Fruit fly (Drosophila melanogaster): ENCODE data around the gene CG12025.

CG12025 gene

dm6 chr3L:1887929-1888529, 22.8 kb downstream of the CG12025 start:
- no peak for TF ChIP-seq Mio (GFP tag; optimal IDR thresholded peaks at IDR 0.05)
- TF ChIP-seq woc (GFP tag; optimal IDR thresholded peaks at IDR 0.05) = no peak
- TF ChIP-seq psq (GFP tag; optimal IDR thresholded peaks at IDR 0.05) = no peak
- TF ChIP-seq sage (GFP tag; optimal IDR thresholded peaks at IDR 0.05) = no peak
- no peak for TF ChIP-seq OdsH (GFP tag; optimal IDR thresholded peaks at IDR 0.05)
- no peak for TF ChIP-seq pan (optimal IDR thresholded peaks at IDR 0.05)
- TF ChIP-seq dl (GFP tag; optimal IDR thresholded peaks at IDR 0.05; ENCODE audit: insufficient read depth in 1 of 2, partially characterized antibody in 2 of 2) = no peak
- no peak for TF ChIP-seq Hr83 (GFP tag; optimal IDR thresholded peaks at IDR 0.05; ENCODE audit: poor library complexity, severe bottlenecking)
- no peak for TF ChIP-seq Hnf4 (GFP tag; optimal IDR thresholded peaks at IDR 0.05)
- TF ChIP-seq CG32264 (GFP tag; optimal IDR thresholded peaks at IDR 0.05) = no peak
- no peak for TF ChIP-seq jim (GFP tag; optimal IDR thresholded peaks at IDR 0.05)
- TF ChIP-seq Abd-B (GFP tag; optimal IDR thresholded peaks at IDR 0.05) = no peak
- TF ChIP-seq tai (GFP tag; optimal IDR thresholded peaks at IDR 0.05) = no peak
- no peak for TF ChIP-seq Sp1 (GFP tag; optimal IDR thresholded peaks at IDR 0.05)
- TF ChIP-seq fru (GFP tag; optimal IDR thresholded peaks at IDR 0.05) = no peak
- no peak for TF ChIP-seq HLH106 (tag; optimal IDR thresholded peaks at IDR 0.05)
- no peak for TF ChIP-seq brk (GFP tag; optimal IDR thresholded peaks at IDR 0.05)
- TF ChIP-seq CG9705 (GFP tag; optimal IDR thresholded peaks at IDR 0.05) = no peak

- TF ChIP-seq CrebA (GFP tag; optimal IDR thresholded peaks at IDR 0.05; ENCODE audit: borderline replicate concordance) (no peak), dl (GFP tag; optimal IDR thresholded peaks at IDR 0.05; ENCODE audit: insufficient read depth in 1 of 2, partially characterized antibody in 2 of 2) (no peak), brk (GFP tag; optimal IDR thresholded peaks at IDR 0.05) (no peak), Vsx2 (GFP tag; optimal IDR thresholded peaks at IDR 0.05; ENCODE audit: partially characterized antibody) (peak; percentile 2), Myc (optimal IDR thresholded peaks at IDR 0.05) (peak; percentile 60), OdsH (GFP tag; optimal IDR thresholded peaks at IDR 0.05) (no peak), sv (GFP tag; optimal IDR thresholded peaks at IDR 0.05) (no peak), Dif (GFP tag; optimal IDR thresholded peaks at IDR 0.05; ENCODE audit: partially characterized antibody) (peak; percentile 60)
Observed at dm6 chr3L:1890941-1891340, 25.7 kb downstream of the CG12025 start.

dm6 chr3L:1891914-1892313, 26.7 kb downstream of the CG12025 start:
- TF ChIP-seq Sp1 (GFP tag; optimal IDR thresholded peaks at IDR 0.05) (no peak), CG32264 (GFP tag; optimal IDR thresholded peaks at IDR 0.05) (no peak), Myc (optimal IDR thresholded peaks at IDR 0.05) (peak; percentile 29), Rel (GFP tag; optimal IDR thresholded peaks at IDR 0.05) (no peak), Rel (tag; optimal IDR thresholded peaks at IDR 0.05) (no peak)

dm6 chr3L:1897709-1898108, 32.5 kb downstream of the CG12025 start:
- TF ChIP-seq br (GFP tag; optimal IDR thresholded peaks at IDR 0.05) (no peak), N (GFP tag; optimal IDR thresholded peaks at IDR 0.05) (no peak), dmrt93B (GFP tag; optimal IDR thresholded peaks at IDR 0.05) (no peak), Hr83 (GFP tag; optimal IDR thresholded peaks at IDR 0.05; ENCODE audit: poor library complexity, severe bottlenecking) (no peak), ey (GFP tag; optimal IDR thresholded peaks at IDR 0.05) (no peak), Dif (GFP tag; optimal IDR thresholded peaks at IDR 0.05; ENCODE audit: partially characterized antibody) (no peak), fru (GFP tag; optimal IDR thresholded peaks at IDR 0.05) (no peak), Myc (optimal IDR thresholded peaks at IDR 0.05) (no peak), Abd-B (GFP tag; optimal IDR thresholded peaks at IDR 0.05) (no peak), OdsH (GFP tag; optimal IDR thresholded peaks at IDR 0.05) (no peak)

dm6 chr3L:1899616-1900015, 34.4 kb downstream of the CG12025 start:
- TF ChIP-seq woc (GFP tag; optimal IDR thresholded peaks at IDR 0.05) (no peak), fru (GFP tag; optimal IDR thresholded peaks at IDR 0.05) (no peak)

- TF ChIP-seq Sp1 (GFP tag; optimal IDR thresholded peaks at IDR 0.05) (no peak), sv (GFP tag; optimal IDR thresholded peaks at IDR 0.05) (no peak), pan (optimal IDR thresholded peaks at IDR 0.05) (no peak), Abd-B (GFP tag; optimal IDR thresholded peaks at IDR 0.05) (no peak), dsf (GFP tag; optimal IDR thresholded peaks at IDR 0.05; ENCODE audit: borderline replicate concordance) (no peak), Mio (GFP tag; optimal IDR thresholded peaks at IDR 0.05) (no peak), br (GFP tag; optimal IDR thresholded peaks at IDR 0.05) (no peak)
Observed at dm6 chr3L:1900633-1901032, 35.4 kb downstream of the CG12025 start.

Data from whole organism, wandering third instar larva.